Fruit fly (Drosophila melanogaster): ENCODE data around the gene CG8012.
A peak's percentile ranks its signal among the peaks of the same experiment; 100 is the strongest.

The CG8012 gene

dm6 chr3L:8218883-8219282, 3.8 kb downstream of the CG8012 start, which contains the start of gene CG13674:
Gene CG13674 (minus strand): TSS chr3L:8218983.
- no peak for TF ChIP-seq CG2129 (GFP tag; IDR thresholded peaks at IDR 0.05; ENCODE audit: partially characterized antibody)
- TF ChIP-seq kay (GFP tag; optimal IDR thresholded peaks at IDR 0.05) = no peak
- no peak for TF ChIP-seq Mad (GFP tag; optimal IDR thresholded peaks at IDR 0.05)
- no peak for TF ChIP-seq CG33213 (GFP tag; optimal IDR thresholded peaks at IDR 0.05)
- peak; percentile 65 for TF ChIP-seq Hey (tag; optimal IDR thresholded peaks at IDR 0.05)
- TF ChIP-seq CG12391 (tag; optimal IDR thresholded peaks at IDR 0.05) = no peak
- TF ChIP-seq lola (GFP tag; optimal IDR thresholded peaks at IDR 0.05) = no peak
- TF ChIP-seq CG9932 (GFP tag; IDR thresholded peaks at IDR 0.05) = no peak

dm6 chr3L:8219687-8220086, 4.6 kb downstream of the CG8012 start:
- TF ChIP-seq Hey (tag; optimal IDR thresholded peaks at IDR 0.05) (peak; percentile 65), abd-A (tag; optimal IDR thresholded peaks at IDR 0.05) (peak; percentile 89), sd (tag; optimal IDR thresholded peaks at IDR 0.05) (peak; percentile 71), CG13296 (GFP tag; optimal IDR thresholded peaks at IDR 0.05) (no peak), Ets65A (GFP tag) (peak; percentile 50), CG13894 (tag; optimal IDR thresholded peaks at IDR 0.05) (peak; percentile 30)

- TF ChIP-seq Gug (GFP tag; IDR thresholded peaks at IDR 0.05) (no peak), ap (GFP tag; IDR thresholded peaks at IDR 0.05) (no peak), CG4854 (GFP tag; optimal IDR thresholded peaks at IDR 0.05) (no peak), tio (GFP tag; optimal IDR thresholded peaks at IDR 0.05) (no peak), CG10959 (GFP tag; IDR thresholded peaks at IDR 0.05) (no peak), Ravus (GFP tag; IDR thresholded peaks at IDR 0.05) (no peak), aop (GFP tag; IDR thresholded peaks at IDR 0.05) (no peak), kni (GFP tag; optimal IDR thresholded peaks at IDR 0.05) (peak; percentile 79), amos (GFP tag; IDR thresholded peaks at IDR 0.05; ENCODE audit: partially characterized antibody) (no peak), Blimp-1 (GFP tag; optimal IDR thresholded peaks at IDR 0.05) (peak; percentile 87), CG7372 (GFP tag; IDR thresholded peaks at IDR 0.05) (no peak), CG14860 (GFP tag; IDR thresholded peaks at IDR 0.05; ENCODE audit: partially characterized antibody) (no peak), vvl (GFP tag; IDR thresholded peaks at IDR 0.05) (0 out of 2 replicates have a peak, but pooled peaks have one; percentile 44), CG16779 (GFP tag; IDR thresholded peaks at IDR 0.05) (no peak), CG7357 (GFP tag; IDR thresholded peaks at IDR 0.05) (no peak), CG6791 (GFP tag; IDR thresholded peaks at IDR 0.05; ENCODE audit: partially characterized antibody) (no peak), Dad (GFP tag; optimal IDR thresholded peaks at IDR 0.05) (no peak), org-1 (GFP tag; optimal IDR thresholded peaks at IDR 0.05) (no peak), pb (GFP tag; optimal IDR thresholded peaks at IDR 0.05) (no peak), CG4360 (GFP tag; IDR thresholded peaks at IDR 0.05) (no peak), CG2199 (GFP tag; IDR thresholded peaks at IDR 0.05) (no peak)
These were observed 6.8 kb downstream of the CG8012 start, which contains the start of gene CG13678 for dm6 chr3L:8221835-8222234. Gene CG13678 (plus strand): TSS chr3L:8222141.

- TF ChIP-seq Atf-2 (GFP tag; optimal IDR thresholded peaks at IDR 0.05) (no peak), stwl (tag; optimal IDR thresholded peaks at IDR 0.05) (peak; percentile 63), gcm2 (GFP tag; optimal IDR thresholded peaks at IDR 0.05) (no peak), CG6683 (GFP tag; optimal IDR thresholded peaks at IDR 0.05) (no peak)
These were observed 13.8 kb downstream of the CG8012 start, which contains the start of gene eIF4E3 for dm6 chr3L:8228924-8229323. Gene eIF4E3 (plus strand): TSS chr3L:8229224.

Data from whole organism, embryonic.